Worm (Caenorhabditis elegans) whole organism, L2 larva: ENCODE measurements around the gene cpr-5.
A peak's percentile ranks its signal among the peaks of the same experiment; 100 is the strongest.

ENCODE experiments used
- C34F6.9 ChIP-seq: fragments of 150-350 bp; optimal IDR thresholded peaks from 2 replicates; lab custom pipeline; 2014; ENCODE audit warnings: missing biosample characterization, missing genetic modification characterization
- F13H6.1 ChIP-seq: sonication (generic microtip); optimal IDR thresholded peaks from 2 replicates; lab custom pipeline; 2016; ENCODE audit warnings: missing genetic modification characterization, missing compliant biosample characterization
- R02D3.7 ChIP-seq: fragments of 150-350 bp; optimal IDR thresholded peaks from 2 replicates; lab custom pipeline; 2014; ENCODE audit warnings: missing biosample characterization, missing genetic modification characterization
- Y55F3AM.14 ChIP-seq: fragments of 200-800 bp; sonication (Bioruptor generic); optimal IDR thresholded peaks from 2 replicates; lab custom pipeline; 2018; ENCODE audit warnings: mild to moderate bottlenecking, missing genetic modification characterization, missing compliant biosample characterization
- ZK546.5 ChIP-seq: sonication (generic microtip); optimal IDR thresholded peaks from 2 replicates; lab custom pipeline; 2017; ENCODE audit warnings: missing biosample characterization, missing genetic modification characterization
- alr-1 ChIP-seq: fragments of 150-350 bp; optimal IDR thresholded peaks from 2 replicates; lab custom pipeline; 2014; ENCODE audit warnings: missing biosample characterization, missing genetic modification characterization
- aly-2 ChIP-seq: fragments of 150-350 bp; optimal IDR thresholded peaks from 2 replicates; lab custom pipeline; 2014; ENCODE audit warnings: missing biosample characterization, missing genetic modification characterization
- blmp-1 ChIP-seq: sonication (generic microtip); optimal IDR thresholded peaks from 2 replicates; lab custom pipeline; 2017; ENCODE audit warnings: missing genetic modification characterization, mild to moderate bottlenecking, missing compliant biosample characterization, antibody characterized with exemption, moderate library complexity; ENCODE audit not compliant: insufficient read depth
- ceh-16 ChIP-seq: fragments of 150-350 bp; optimal IDR thresholded peaks from 2 replicates; lab custom pipeline; 2014; ENCODE audit warnings: missing biosample characterization, missing genetic modification characterization
- ceh-82 ChIP-seq: fragments of 150-350 bp; optimal IDR thresholded peaks from 2 replicates; lab custom pipeline; 2014; ENCODE audit warnings: missing biosample characterization, missing genetic modification characterization
- dmd-4 ChIP-seq: sonication (generic microtip); optimal IDR thresholded peaks from 2 replicates; lab custom pipeline; 2017; ENCODE audit warnings: missing biosample characterization, missing genetic modification characterization
- egl-27 ChIP-seq: sonication (generic microtip); optimal IDR thresholded peaks from 3 replicates; lab custom pipeline; 2017; ENCODE audit warnings: missing biosample characterization, missing genetic modification reagents, missing genetic modification characterization
- elt-1 ChIP-seq: fragments of 150-350 bp; optimal IDR thresholded peaks from 2 replicates; lab custom pipeline; 2014; ENCODE audit warnings: missing biosample characterization, missing genetic modification characterization
- fos-1 ChIP-seq: fragments of 150-350 bp; optimal IDR thresholded peaks from 2 replicates; lab custom pipeline; 2014; ENCODE audit warnings: missing biosample characterization, missing genetic modification characterization
- gmeb-1 ChIP-seq: fragments of 150-350 bp; optimal IDR thresholded peaks from 2 replicates; lab custom pipeline; 2014; ENCODE audit warnings: missing biosample characterization, missing genetic modification characterization
- lin-11 ChIP-seq: fragments of 150-350 bp; sonication (generic microtip); optimal IDR thresholded peaks from 2 replicates; lab custom pipeline; 2014; ENCODE audit warnings: missing biosample characterization, missing genetic modification characterization, inconsistent platforms, mixed read lengths
- lin-39 ChIP-seq: fragments of 150-350 bp; optimal IDR thresholded peaks from 2 replicates; lab custom pipeline; 2014; ENCODE audit warnings: missing biosample characterization, missing genetic modification reagents, missing genetic modification characterization
- lsy-2 ChIP-seq, 2 experiments: fragments of 150-350 bp in 1 of 2; sonication (generic microtip) in 1 of 2; optimal IDR thresholded peaks; 2 replicates each; lab custom pipeline; 2014 to 2017; ENCODE audit warnings: missing biosample characterization in 2 of 2, missing genetic modification characterization in 2 of 2
- mab-5 ChIP-seq: fragments of 150-350 bp; optimal IDR thresholded peaks from 2 replicates; lab custom pipeline; 2014; ENCODE audit warnings: missing biosample characterization, missing genetic modification characterization
- mdl-1 ChIP-seq, 2 experiments: fragments of 150-350 bp in 1 of 2; sonication (generic microtip) in 1 of 2; optimal IDR thresholded peaks; 2 replicates each; lab custom pipeline; 2017; ENCODE audit warnings: missing biosample characterization in 2 of 2, missing genetic modification characterization in 2 of 2
- nhr-11 ChIP-seq: fragments of 150-350 bp; optimal IDR thresholded peaks from 2 replicates; lab custom pipeline; 2014; ENCODE audit warnings: missing biosample characterization, missing genetic modification characterization
- nhr-12 ChIP-seq: fragments of 150-350 bp; optimal IDR thresholded peaks from 2 replicates; lab custom pipeline; 2014; ENCODE audit warnings: missing biosample characterization, missing genetic modification characterization
- nhr-129 ChIP-seq: fragments of 150-350 bp; optimal IDR thresholded peaks from 2 replicates; lab custom pipeline; 2014; ENCODE audit warnings: missing biosample characterization, missing genetic modification characterization
- nhr-21 ChIP-seq: fragments of 150-350 bp; optimal IDR thresholded peaks from 2 replicates; lab custom pipeline; 2014; ENCODE audit warnings: missing biosample characterization, missing genetic modification characterization
- nhr-23 ChIP-seq: fragments of 150-350 bp; optimal IDR thresholded peaks from 2 replicates; lab custom pipeline; 2014; ENCODE audit warnings: missing biosample characterization, missing genetic modification reagents, missing genetic modification characterization
- nhr-237 ChIP-seq: fragments of 150-350 bp; optimal IDR thresholded peaks from 2 replicates; lab custom pipeline; 2014; ENCODE audit warnings: missing biosample characterization, missing genetic modification characterization
- nhr-25 ChIP-seq: fragments of 150-350 bp; sonication (generic microtip); optimal IDR thresholded peaks from 3 replicates; lab custom pipeline; 2014; ENCODE audit warnings: missing biosample characterization, missing genetic modification characterization
- nhr-6 ChIP-seq: fragments of 150-350 bp; optimal IDR thresholded peaks from 2 replicates; lab custom pipeline; 2014; ENCODE audit warnings: missing biosample characterization, missing genetic modification characterization
- nhr-77 ChIP-seq: fragments of 150-350 bp; optimal IDR thresholded peaks from 2 replicates; lab custom pipeline; 2014; ENCODE audit warnings: missing biosample characterization, missing genetic modification characterization
- peb-1 ChIP-seq: fragments of 150-350 bp; optimal IDR thresholded peaks from 2 replicates; lab custom pipeline; 2014; ENCODE audit warnings: missing biosample characterization, missing genetic modification characterization
- sem-4 ChIP-seq: fragments of 150-350 bp; optimal IDR thresholded peaks from 2 replicates; lab custom pipeline; 2014; ENCODE audit warnings: missing biosample characterization, missing genetic modification reagents, missing genetic modification characterization
- skn-1 ChIP-seq: sonication (generic microtip); optimal IDR thresholded peaks from 2 replicates; lab custom pipeline; 2017; ENCODE audit warnings: missing biosample characterization, missing genetic modification characterization
- sma-3 ChIP-seq: sonication (generic microtip); optimal IDR thresholded peaks from 2 replicates; lab custom pipeline; 2016; ENCODE audit warnings: missing genetic modification reagents, missing genetic modification characterization, missing compliant biosample characterization
- sma-9 ChIP-seq, 2 experiments: fragments of 150-350 bp in 1 of 2; sonication (generic microtip) in 1 of 2; optimal IDR thresholded peaks; 2 replicates each; lab custom pipeline; 2014 to 2016; ENCODE audit warnings: missing genetic modification characterization in 2 of 2, mild to moderate bottlenecking in 1 of 2, missing biosample characterization in 1 of 2, missing compliant biosample characterization in 1 of 2, missing genetic modification reagents in 1 of 2, moderate library complexity in 1 of 2
- snpc-4 ChIP-seq: fragments of 150-350 bp; optimal IDR thresholded peaks from 2 replicates; lab custom pipeline; 2014; ENCODE audit warnings: missing biosample characterization, missing genetic modification characterization
- unc-39 ChIP-seq: fragments of 150-350 bp; optimal IDR thresholded peaks from 2 replicates; lab custom pipeline; 2014; ENCODE audit warnings: missing biosample characterization, missing genetic modification characterization
- unc-55 ChIP-seq: fragments of 150-350 bp; sonication (generic microtip); optimal IDR thresholded peaks from 3 replicates; lab custom pipeline; 2014; ENCODE audit warnings: missing biosample characterization, missing genetic modification reagents, missing genetic modification characterization
- zag-1 ChIP-seq: fragments of 150-350 bp; optimal IDR thresholded peaks from 2 replicates; lab custom pipeline; 2014; ENCODE audit warnings: missing biosample characterization, missing genetic modification characterization
- ztf-1 ChIP-seq: fragments of 200-800 bp; sonication (Bioruptor generic); conservative IDR thresholded peaks from 2 replicates; pipeline ENCODE4 v1.3.6; 2022; ENCODE audit warnings: missing genetic modification characterization, missing compliant biosample characterization
- ztf-11 ChIP-seq: sonication (generic microtip); optimal IDR thresholded peaks from 2 replicates; lab custom pipeline; 2017; ENCODE audit warnings: missing biosample characterization, missing genetic modification characterization
- ztf-4 ChIP-seq: fragments of 150-350 bp; optimal IDR thresholded peaks from 2 replicates; lab custom pipeline; 2014; ENCODE audit warnings: missing biosample characterization, missing genetic modification characterization

cpr-5 gene

ce11 chrV:1153925-1154324, 20.1 kb upstream of the cpr-5 start (continued):
- TF ChIP-seq fos-1: peak; percentile 43
- peak; percentile 12 for TF ChIP-seq sma-9 (GFP tag; optimal IDR thresholded peaks at IDR 0.05; lab: Kevin White, UChicago)
- no peak for TF ChIP-seq sma-9 (tag; optimal IDR thresholded peaks at IDR 0.05; lab: Kevin White, UChicago)
- TF ChIP-seq nhr-77 (tag; lab: Kevin White, UChicago): no peak
- no peak for TF ChIP-seq nhr-25 (tag; lab: Kevin White, UChicago)
- peak; percentile 10 to 42 for TF ChIP-seq lsy-2 (tag; optimal IDR thresholded peaks at IDR 0.05; lab: Kevin White, UChicago)
- TF ChIP-seq unc-55: peak; percentile 67

- TF ChIP-seq nhr-23 (tag; lab: Kevin White, UChicago) (no peak), blmp-1 (tag; lab: Kevin White, UChicago) (no peak), mab-5 (tag; lab: Kevin White, UChicago) (no peak), F13H6.1 (tag; lab: Kevin White, UChicago) (no peak), egl-27 (no peak), nhr-77 (tag; lab: Kevin White, UChicago) (no peak), snpc-4 (tag; lab: Kevin White, UChicago) (no peak)
These were observed 19.6 kb upstream of the cpr-5 start for ce11 chrV:1153387-1153786.

- TF ChIP-seq nhr-77 (tag; lab: Kevin White, UChicago) (no peak), nhr-6 (tag; lab: Kevin White, UChicago) (no peak), mdl-1 (tag; optimal IDR thresholded peaks at IDR 0.05; lab: Kevin White, UChicago) (no peak), alr-1 (tag; lab: Kevin White, UChicago) (no peak), ztf-4 (tag; lab: Kevin White, UChicago) (no peak), skn-1 (tag; lab: Kevin White, UChicago) (no peak), unc-39 (tag; lab: Kevin White, UChicago) (no peak), C34F6.9 (tag; lab: Kevin White, UChicago) (no peak), nhr-129 (tag; lab: Kevin White, UChicago) (no peak), blmp-1 (tag; lab: Kevin White, UChicago) (no peak), nhr-237 (tag; lab: Kevin White, UChicago) (no peak), ceh-16 (tag; lab: Kevin White, UChicago) (no peak), F13H6.1 (tag; lab: Kevin White, UChicago) (no peak), zag-1 (no peak), unc-55 (no peak), R02D3.7 (tag; lab: Kevin White, UChicago) (no peak), ZK546.5 (tag; lab: Kevin White, UChicago) (no peak), elt-1 (tag; lab: Kevin White, UChicago) (no peak), ztf-1 (GFP tag; lab: Robert Waterston, UW) (no peak)
These were observed 18.9 kb upstream of the cpr-5 start for ce11 chrV:1152736-1153135.

ce11 chrV:1151830-1152229, 18.0 kb upstream of the cpr-5 start:
- no peak for TF ChIP-seq sma-9 (GFP tag; optimal IDR thresholded peaks at IDR 0.05; lab: Kevin White, UChicago)
- no peak for TF ChIP-seq sma-9 (tag; optimal IDR thresholded peaks at IDR 0.05; lab: Kevin White, UChicago)
- no peak for TF ChIP-seq nhr-129 (tag; lab: Kevin White, UChicago)
- TF ChIP-seq ceh-82: no peak
- no peak for TF ChIP-seq fos-1
- no peak for TF ChIP-seq nhr-6 (tag; lab: Kevin White, UChicago)

ce11 chrV:1151324-1151742, 17.5 kb upstream of the cpr-5 start:
- TF ChIP-seq Y55F3AM.14 (GFP tag; lab: Kevin White, UChicago): peak; percentile 100
- no peak for TF ChIP-seq peb-1 (tag; lab: Kevin White, UChicago)
- peak; percentile 92; the same call in 1 of the 2 replicates for TF ChIP-seq ztf-1 (GFP tag; lab: Robert Waterston, UW)
- TF ChIP-seq zag-1: peak; percentile 99
- TF ChIP-seq nhr-129 (tag; lab: Kevin White, UChicago): peak; percentile 97
- peak; percentile 94 for TF ChIP-seq nhr-6 (tag; lab: Kevin White, UChicago)
- TF ChIP-seq mdl-1 (tag; optimal IDR thresholded peaks at IDR 0.05; lab: Kevin White, UChicago): peak; percentile 90 to 97
- peak; percentile 39 for TF ChIP-seq nhr-12 (tag; lab: Kevin White, UChicago)
- TF ChIP-seq lsy-2 (tag; optimal IDR thresholded peaks at IDR 0.05; lab: Kevin White, UChicago): peak; percentile 93 to 95
- peak; percentile 99 for TF ChIP-seq F13H6.1 (tag; lab: Kevin White, UChicago)
- no peak for TF ChIP-seq lin-39 (tag; lab: Kevin White, UChicago)
- TF ChIP-seq sma-3: peak; percentile 98
- peak; percentile 91 for TF ChIP-seq ceh-82
- TF ChIP-seq nhr-25 (tag; lab: Kevin White, UChicago): peak; percentile 92
- TF ChIP-seq nhr-237 (tag; lab: Kevin White, UChicago): peak; percentile 92
- peak; percentile 99 for TF ChIP-seq lin-11 (tag; lab: Kevin White, UChicago)
- peak; percentile 77 for TF ChIP-seq ztf-11 (tag; lab: Kevin White, UChicago)
- TF ChIP-seq nhr-23 (tag; lab: Kevin White, UChicago): no peak
- TF ChIP-seq dmd-4 (tag; lab: Kevin White, UChicago): peak; percentile 55
- peak; percentile 96 for TF ChIP-seq sem-4
- TF ChIP-seq ceh-16 (tag; lab: Kevin White, UChicago): peak; percentile 87
- TF ChIP-seq unc-39 (tag; lab: Kevin White, UChicago): peak; percentile 84
- no peak for TF ChIP-seq aly-2
- peak; percentile 86 for TF ChIP-seq gmeb-1 (tag; lab: Kevin White, UChicago)
- peak; percentile 99 for TF ChIP-seq nhr-21 (tag; lab: Kevin White, UChicago)
- peak; percentile 95 for TF ChIP-seq egl-27
- no peak for TF ChIP-seq elt-1 (tag; lab: Kevin White, UChicago)
- peak; percentile 98 for TF ChIP-seq unc-55
- TF ChIP-seq nhr-77 (tag; lab: Kevin White, UChicago): peak; percentile 74
- TF ChIP-seq sma-9 (GFP tag; optimal IDR thresholded peaks at IDR 0.05; lab: Kevin White, UChicago): peak; percentile 97
- no peak for TF ChIP-seq sma-9 (tag; optimal IDR thresholded peaks at IDR 0.05; lab: Kevin White, UChicago)
- TF ChIP-seq nhr-11: peak; percentile 87
